Worm (Caenorhabditis elegans): ENCODE results near the gene clec-254.

Gene clec-254

DNA sequence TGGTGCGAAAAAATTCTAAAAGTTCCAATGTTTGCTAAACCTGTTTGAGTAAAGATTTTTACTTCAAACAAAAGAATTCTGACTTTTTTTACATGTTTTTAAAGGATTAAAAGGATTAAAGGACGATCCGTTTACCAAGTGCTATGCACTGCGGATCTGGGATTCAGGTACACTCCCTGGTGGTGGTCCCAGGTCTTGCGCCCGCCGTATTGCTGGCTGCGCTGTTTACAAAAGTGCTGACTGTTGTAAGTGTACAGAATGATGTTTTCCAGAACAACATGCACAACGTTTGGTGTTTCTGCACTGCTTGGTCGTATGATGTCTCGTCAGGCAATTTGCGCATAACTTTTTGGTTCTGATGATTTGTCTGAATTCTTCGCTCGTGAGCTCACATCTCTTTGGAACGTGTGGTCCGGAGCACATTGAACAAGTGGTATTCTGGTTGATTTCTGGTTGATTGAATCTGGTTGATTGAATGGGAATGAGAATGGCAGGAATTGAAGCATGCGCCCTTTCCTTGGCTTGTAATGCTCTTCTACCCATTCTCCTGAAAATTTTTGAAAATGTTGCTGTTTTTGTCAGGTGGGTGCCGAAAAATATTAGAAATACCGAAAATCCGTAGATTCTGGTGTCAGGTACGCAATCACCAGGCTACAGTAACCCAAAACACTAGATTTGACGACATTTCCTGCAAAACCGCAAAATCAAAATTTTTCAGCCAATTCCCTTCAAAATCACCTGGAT is 48.7 kb downstream of the clec-254 start:
- TF ChIP-seq lin-38 (GFP tag; IDR thresholded peaks at IDR 0.05), result no peak
- 0 out of 2 replicates have a peak, but pooled peaks have one; percentile 46 for TF ChIP-seq F26F4.8 (GFP tag; conservative IDR thresholded peaks at IDR 0.05)
- no peak for TF ChIP-seq ceh-82 (tag; optimal IDR thresholded peaks at IDR 0.05)
- 0 out of 2 replicates have a peak, but pooled peaks have one; percentile 27 for TF ChIP-seq ctbp-1 (GFP tag; IDR thresholded peaks at IDR 0.05)
- 0 out of 2 replicates have a peak, but pooled peaks have one; percentile 24 for TF ChIP-seq D1046.2 (GFP tag; IDR thresholded peaks at IDR 0.05)
- 0 out of 2 replicates have a peak, but pooled peaks have one; percentile 51 for TF ChIP-seq tra-1 (GFP tag; IDR thresholded peaks at IDR 0.05)
- TF ChIP-seq nhr-42 (GFP tag; IDR thresholded peaks at IDR 0.05), result no peak
- 0 out of 2 replicates have a peak, but pooled peaks have one; percentile 2 for TF ChIP-seq F44E2.7 (GFP tag; IDR thresholded peaks at IDR 0.05)
- TF ChIP-seq unc-62 (GFP tag; optimal IDR thresholded peaks at IDR 0.05 in 1 of 2), result peak in 1 of 2 experiments; percentile 83
- no peak for TF ChIP-seq unc-62 (tag; optimal IDR thresholded peaks at IDR 0.05)
- peak; percentile 63; the same call in 1 of the 2 replicates for TF ChIP-seq dmd-9 (GFP tag; IDR thresholded peaks at IDR 0.05)
- no peak for TF ChIP-seq ceh-20 (GFP tag; IDR thresholded peaks at IDR 0.05)
- 0 out of 2 replicates have a peak, but pooled peaks have one; percentile 38 for TF ChIP-seq Y105C5A.15 (GFP tag; IDR thresholded peaks at IDR 0.05)
- TF ChIP-seq dmd-8 (GFP tag; IDR thresholded peaks at IDR 0.05), result peak; percentile 69
- TF ChIP-seq nhr-102 (tag; optimal IDR thresholded peaks at IDR 0.05), result no peak
- TF ChIP-seq dpl-1 (GFP tag; optimal IDR thresholded peaks at IDR 0.05), result no peak
